Fruit fly (Drosophila melanogaster) whole organism: Measurements from ENCODE around the gene CG2841.

Source experiments
- CG8478 ChIP-seq: fragments of >200 bp; optimal IDR thresholded peaks from 2 replicates; lab custom pipeline; 2018; ENCODE audit warnings: inconsistent platforms
- Dll ChIP-seq: fragments of >200 bp; optimal IDR thresholded peaks from 2 replicates; lab custom pipeline; 2017
- EcR ChIP-seq, 2 experiments: fragments of >200 bp; optimal IDR thresholded peaks; 2 replicates each; lab custom pipeline; 2017; ENCODE audit warnings: missing biosample characterization in 2 of 2, missing genetic modification characterization in 2 of 2, missing genetic modification reagents in 2 of 2
- psq ChIP-seq: fragments of >200 bp; optimal IDR thresholded peaks from 2 replicates; lab custom pipeline; 2017
- usp ChIP-seq: fragments of >200 bp; optimal IDR thresholded peaks from 2 replicates; lab custom pipeline; 2017; ENCODE audit warnings: missing biosample characterization, missing genetic modification characterization, mixed read lengths

- TF ChIP-seq psq (lab: Kevin White, UChicago) (no peak), CG8478 (no peak), EcR (GFP tag; optimal IDR thresholded peaks at IDR 0.05; lab: Kevin White, UChicago) (no peak), usp (GFP tag; lab: Kevin White, UChicago) (no peak), Dll (lab: Kevin White, UChicago) (no peak)
These were observed 63.3 kb downstream of the CG2841 start for dm6 chrX:2302875-2303274.
